Worm (Caenorhabditis elegans): ENCODE results near the gene ugt-62.

ugt-62 gene

ce11 chrIII:4524071-4524470 is 16.4 kb downstream of the ugt-62 start:
- TF ChIP-seq pros-1 (tag; optimal IDR thresholded peaks at IDR 0.05) = no peak
- TF ChIP-seq unc-42 (tag; optimal IDR thresholded peaks at IDR 0.05) = peak; percentile 76

ce11 chrIII:4523411-4523810 is 17.0 kb downstream of the ugt-62 start:
- TF ChIP-seq unc-55 (GFP tag; optimal IDR thresholded peaks at IDR 0.05) (peak; percentile 76), sdc-2 (tag; optimal IDR thresholded peaks at IDR 0.05) (no peak)

- TF ChIP-seq pag-3 (tag; optimal IDR thresholded peaks at IDR 0.05; ENCODE audit: borderline replicate concordance) (no peak), pros-1 (tag; optimal IDR thresholded peaks at IDR 0.05) (no peak), ahr-1 (tag; optimal IDR thresholded peaks at IDR 0.05) (no peak), hlh-30 (tag; optimal IDR thresholded peaks at IDR 0.05; ENCODE audit: insufficient read depth) (no peak), elt-4 (tag; optimal IDR thresholded peaks at IDR 0.05) (no peak), ceh-9 (tag; optimal IDR thresholded peaks at IDR 0.05) (no peak), madf-2 (tag; optimal IDR thresholded peaks at IDR 0.05) (no peak), T23F11.4 (GFP tag; optimal IDR thresholded peaks at IDR 0.05) (no peak), ceh-18 (tag; optimal IDR thresholded peaks at IDR 0.05) (no peak), ets-4 (tag; optimal IDR thresholded peaks at IDR 0.05) (no peak), syd-9 (tag; optimal IDR thresholded peaks at IDR 0.05) (no peak), K02D7.2 (tag; optimal IDR thresholded peaks at IDR 0.05) (no peak), hlh-8 (tag; optimal IDR thresholded peaks at IDR 0.05) (no peak), K09A11.1 (tag; optimal IDR thresholded peaks at IDR 0.05; ENCODE audit: insufficient read depth) (no peak), ama-1 (optimal IDR thresholded peaks at IDR 0.05) (no peak), zip-5 (tag; optimal IDR thresholded peaks at IDR 0.05) (no peak), lin-11 (tag; optimal IDR thresholded peaks at IDR 0.05) (no peak), pqm-1 (tag; optimal IDR thresholded peaks at IDR 0.05) (no peak)
Observed at ce11 chrIII:4520057-4520456, 20.4 kb downstream of the ugt-62 start, which contains the start of gene cdh-4. cdh-4 (plus strand) TSS chrIII:4520357.

ce11 chrIII:4519410-4519809 is 21.0 kb downstream of the ugt-62 start:
- TF ChIP-seq ceh-31 (tag; optimal IDR thresholded peaks at IDR 0.05) = peak; percentile 33
- no peak for TF ChIP-seq ets-4 (tag; optimal IDR thresholded peaks at IDR 0.05)
- TF ChIP-seq unc-3 (GFP tag; conservative IDR thresholded peaks at IDR 0.05) = no peak
- no peak for TF ChIP-seq unc-3 (tag; optimal IDR thresholded peaks at IDR 0.05)
- TF ChIP-seq hlh-6 (tag; optimal IDR thresholded peaks at IDR 0.05) = no peak
- TF ChIP-seq dmd-4 (tag; optimal IDR thresholded peaks at IDR 0.05; ENCODE audit: borderline replicate concordance) = no peak
- TF ChIP-seq syd-9 (tag; optimal IDR thresholded peaks at IDR 0.05) = no peak
- TF ChIP-seq fax-1 (tag; optimal IDR thresholded peaks at IDR 0.05) = no peak
- TF ChIP-seq unc-42 (tag; optimal IDR thresholded peaks at IDR 0.05) = peak; percentile 36
- TF ChIP-seq rnt-1 (tag; optimal IDR thresholded peaks at IDR 0.05) = no peak
- no peak for TF ChIP-seq elt-2 (tag; optimal IDR thresholded peaks at IDR 0.05)
- no peak for TF ChIP-seq tbx-7 (tag; optimal IDR thresholded peaks at IDR 0.05)
- TF ChIP-seq npax-4 (tag; optimal IDR thresholded peaks at IDR 0.05) = no peak
- no peak for TF ChIP-seq ama-1 (optimal IDR thresholded peaks at IDR 0.05)
- no peak for TF ChIP-seq hlh-30 (tag; optimal IDR thresholded peaks at IDR 0.05; ENCODE audit: insufficient read depth)

ce11 chrIII:4517781-4518180 is 22.6 kb downstream of the ugt-62 start:
- TF ChIP-seq unc-42 (tag; optimal IDR thresholded peaks at IDR 0.05) (no peak), hlh-30 (tag; optimal IDR thresholded peaks at IDR 0.05; ENCODE audit: insufficient read depth) (no peak), K02D7.2 (tag; optimal IDR thresholded peaks at IDR 0.05) (no peak), nhr-232 (tag; optimal IDR thresholded peaks at IDR 0.05) (no peak), fkh-6 (tag; optimal IDR thresholded peaks at IDR 0.05) (no peak), mec-3 (tag; optimal IDR thresholded peaks at IDR 0.05; ENCODE audit: borderline replicate concordance) (no peak), hlh-8 (tag; optimal IDR thresholded peaks at IDR 0.05) (no peak), ttx-3 (tag; optimal IDR thresholded peaks at IDR 0.05) (no peak), unc-3 (GFP tag; conservative IDR thresholded peaks at IDR 0.05) (no peak), unc-3 (tag; optimal IDR thresholded peaks at IDR 0.05) (no peak), C38D4.7 (GFP tag; optimal IDR thresholded peaks at IDR 0.05) (no peak), ceh-30 (tag; optimal IDR thresholded peaks at IDR 0.05) (no peak), ceh-9 (tag; optimal IDR thresholded peaks at IDR 0.05) (no peak)

All from whole organism, late embryonic.